Worm (Caenorhabditis elegans) whole organism, L3 larva: ENCODE measurements around the gene K06H7.8.

Experiments
- aly-2 ChIP-seq: fragments of 150-350 bp; optimal IDR thresholded peaks from 2 replicates; lab custom pipeline; 2014; ENCODE audit warnings: missing biosample characterization, missing genetic modification characterization
- ama-1 ChIP-seq: fragments of 150-350 bp; optimal IDR thresholded peaks from 2 replicates; lab custom pipeline; 2018
- ceh-16 ChIP-seq: sonication (generic microtip); optimal IDR thresholded peaks from 2 replicates; lab custom pipeline; 2017; ENCODE audit warnings: missing biosample characterization, missing genetic modification characterization
- ceh-28 ChIP-seq: fragments of 150-350 bp; optimal IDR thresholded peaks from 2 replicates; lab custom pipeline; 2014; ENCODE audit warnings: missing biosample characterization, missing genetic modification reagents, missing genetic modification characterization
- ceh-9 ChIP-seq: sonication (generic microtip); optimal IDR thresholded peaks from 2 replicates; lab custom pipeline; 2018; ENCODE audit warnings: missing biosample characterization, missing genetic modification characterization
- elt-2 ChIP-seq: sonication (generic microtip); optimal IDR thresholded peaks from 2 replicates; lab custom pipeline; 2016; ENCODE audit warnings: missing genetic modification reagents, mild to moderate bottlenecking, missing genetic modification characterization, missing compliant biosample characterization
- fos-1 ChIP-seq: fragments of 150-350 bp; optimal IDR thresholded peaks from 2 replicates; lab custom pipeline; 2014; ENCODE audit warnings: missing biosample characterization, missing genetic modification characterization
- hmg-11 ChIP-seq: sonication (generic microtip); optimal IDR thresholded peaks from 2 replicates; lab custom pipeline; 2016; ENCODE audit warnings: missing genetic modification characterization, missing compliant biosample characterization
- jun-1 ChIP-seq: fragments of 150-350 bp; optimal IDR thresholded peaks from 2 replicates; lab custom pipeline; 2014; ENCODE audit warnings: missing biosample characterization, missing genetic modification reagents, missing genetic modification characterization
- lin-39 ChIP-seq: fragments of 150-350 bp; optimal IDR thresholded peaks from 2 replicates; lab custom pipeline; 2018; ENCODE audit warnings: missing biosample characterization, missing genetic modification reagents, missing genetic modification characterization
- lsy-12 ChIP-seq: sonication (generic microtip); optimal IDR thresholded peaks from 2 replicates; lab custom pipeline; 2016; ENCODE audit warnings: mild to moderate bottlenecking, missing genetic modification characterization, missing compliant biosample characterization
- nfya-1 ChIP-seq: sonication (generic microtip); optimal IDR thresholded peaks from 2 replicates; lab custom pipeline; 2017; ENCODE audit warnings: missing genetic modification characterization, mild to moderate bottlenecking, missing compliant biosample characterization, antibody characterized with exemption, moderate library complexity; ENCODE audit not compliant: insufficient read depth
- nhr-11 ChIP-seq: fragments of 150-350 bp; optimal IDR thresholded peaks from 2 replicates; lab custom pipeline; 2014; ENCODE audit warnings: missing biosample characterization, missing genetic modification characterization
- nhr-12 ChIP-seq: fragments of 150-350 bp; optimal IDR thresholded peaks from 2 replicates; lab custom pipeline; 2014; ENCODE audit warnings: missing biosample characterization, missing genetic modification characterization
- nhr-23 ChIP-seq: fragments of 150-350 bp; optimal IDR thresholded peaks from 2 replicates; lab custom pipeline; 2014; ENCODE audit warnings: missing biosample characterization, missing genetic modification reagents, missing genetic modification characterization
- nhr-237 ChIP-seq: fragments of 150-350 bp; optimal IDR thresholded peaks from 2 replicates; lab custom pipeline; 2014; ENCODE audit warnings: missing biosample characterization, missing genetic modification characterization
- nhr-25 ChIP-seq: sonication (generic microtip); optimal IDR thresholded peaks from 2 replicates; lab custom pipeline; 2017; ENCODE audit warnings: missing biosample characterization, missing genetic modification characterization
- nhr-76 ChIP-seq: fragments of 150-350 bp; sonication (generic microtip); optimal IDR thresholded peaks from 5 replicates; lab custom pipeline; 2014; ENCODE audit warnings: missing biosample characterization, missing genetic modification characterization
- pqm-1 ChIP-seq: fragments of 150-350 bp; optimal IDR thresholded peaks from 2 replicates; lab custom pipeline; 2017; ENCODE audit warnings: missing biosample characterization, missing genetic modification characterization, inconsistent platforms
- sea-2 ChIP-seq: fragments of 150-350 bp; sonication (generic microtip); optimal IDR thresholded peaks from 4 replicates; lab custom pipeline; 2014; ENCODE audit warnings: missing biosample characterization, missing genetic modification reagents, missing genetic modification characterization
- skn-1 ChIP-seq: fragments of 150-350 bp; optimal IDR thresholded peaks from 2 replicates; lab custom pipeline; 2014; ENCODE audit warnings: missing biosample characterization, missing genetic modification characterization
- tbx-2 ChIP-seq: sonication (generic microtip); optimal IDR thresholded peaks from 2 replicates; lab custom pipeline; 2016; ENCODE audit warnings: mild to moderate bottlenecking, missing genetic modification characterization, missing compliant biosample characterization
- unc-39 ChIP-seq: sonication (generic microtip); optimal IDR thresholded peaks from 4 replicates; lab custom pipeline; 2017; ENCODE audit warnings: missing biosample characterization, missing genetic modification characterization
- ztf-11 ChIP-seq: fragments of 150-350 bp; optimal IDR thresholded peaks from 2 replicates; lab custom pipeline; 2014; ENCODE audit warnings: missing biosample characterization, missing genetic modification characterization
- ztf-4 ChIP-seq: fragments of 150-350 bp; optimal IDR thresholded peaks from 2 replicates; lab custom pipeline; 2014; ENCODE audit warnings: missing biosample characterization, missing genetic modification characterization

K06H7.8 gene

DNA sequence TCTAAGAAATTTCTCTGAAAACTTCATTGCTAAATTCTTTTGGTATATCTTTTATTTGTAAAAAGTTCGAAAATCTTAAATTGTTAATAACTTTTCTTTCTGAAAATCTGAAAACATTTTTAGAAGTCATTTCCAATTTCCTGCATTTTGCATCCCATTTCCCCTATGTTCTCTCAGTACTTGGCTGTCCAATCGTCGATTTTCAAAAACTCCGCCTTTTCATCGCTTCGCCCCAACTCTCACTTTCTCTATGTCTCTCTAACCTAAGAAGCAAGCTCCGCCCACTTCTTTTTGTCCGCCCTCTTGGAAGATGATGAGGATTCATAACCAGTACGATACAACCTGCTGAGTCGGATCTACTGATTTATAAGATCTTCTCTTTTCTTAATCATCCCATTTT lies 32.9 kb downstream of the K06H7.8 start:
- TF ChIP-seq nfya-1 = peak; percentile 94
- no peak for TF ChIP-seq nhr-23 (tag; lab: Kevin White, UChicago)

DNA sequence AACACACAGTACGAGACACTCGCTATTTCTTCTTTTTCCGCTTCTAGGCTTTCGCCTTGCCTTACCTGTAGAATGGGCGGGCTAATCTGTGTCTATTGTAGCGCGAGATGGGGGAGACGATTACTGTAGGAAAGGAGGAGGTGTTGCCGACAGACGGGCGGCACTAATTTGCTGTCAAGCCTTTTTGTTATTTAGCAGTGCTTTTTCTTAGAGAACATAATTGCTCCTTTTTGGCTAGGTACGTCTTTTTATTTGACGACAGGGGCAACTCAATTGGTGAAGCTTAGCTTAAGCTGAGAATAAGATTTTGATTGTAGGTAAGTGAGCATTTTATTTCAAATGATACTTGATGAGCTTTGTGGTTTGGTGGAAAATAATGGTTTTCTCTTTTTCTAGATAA lies 34.4 kb downstream of the K06H7.8 start:
- TF ChIP-seq ceh-16 (tag; lab: Kevin White, UChicago) (no peak), ztf-4 (no peak)

DNA sequence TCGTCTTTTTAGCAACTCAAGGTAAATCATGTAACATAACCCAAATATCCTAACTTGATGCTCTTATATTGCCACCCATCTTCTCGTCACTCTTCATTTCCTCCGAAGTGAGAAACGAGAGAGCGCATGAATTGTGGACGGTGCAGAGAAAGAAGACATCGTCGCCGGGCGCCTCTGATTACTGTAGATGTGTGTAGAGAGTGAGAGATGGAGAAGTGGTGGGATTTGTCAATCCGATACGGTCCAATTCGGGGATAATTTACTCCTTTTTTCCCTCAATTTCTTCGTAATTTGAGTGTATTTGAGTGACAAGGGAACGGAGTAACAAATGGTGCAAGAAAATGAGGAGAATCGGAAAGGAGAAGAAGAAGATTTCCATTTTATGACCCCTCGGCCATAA lies 36.9 kb downstream of the K06H7.8 start:
- TF ChIP-seq unc-39 (tag; lab: Kevin White, UChicago) (no peak), ceh-28 (tag; lab: Kevin White, UChicago) (no peak), nhr-12 (tag; lab: Kevin White, UChicago) (no peak)

DNA sequence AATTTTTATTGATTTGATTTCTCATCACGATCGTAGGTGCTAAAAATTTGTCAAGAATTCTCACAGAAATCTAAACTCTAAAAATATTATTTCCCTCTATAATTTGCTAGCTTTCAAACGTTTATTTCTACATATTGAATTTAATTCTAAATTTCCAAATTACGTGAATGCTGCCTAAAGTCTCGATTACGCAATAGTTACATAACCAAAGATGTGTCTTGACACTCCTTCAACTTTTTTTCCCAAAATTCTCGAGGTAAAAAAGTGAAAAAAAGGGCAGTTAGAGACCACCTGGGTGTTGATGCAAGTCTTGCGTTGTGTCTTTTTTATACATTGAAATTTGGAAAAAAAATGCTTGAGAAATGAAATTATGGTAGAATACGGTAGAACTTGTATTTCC lies 46.2 kb downstream of the K06H7.8 start:
- TF ChIP-seq aly-2 (tag; lab: Kevin White, UChicago) (no peak), tbx-2 (no peak), jun-1 (tag; lab: Kevin White, UChicago) (no peak), sea-2 (GFP tag; lab: Kevin White, UChicago) (no peak)

DNA sequence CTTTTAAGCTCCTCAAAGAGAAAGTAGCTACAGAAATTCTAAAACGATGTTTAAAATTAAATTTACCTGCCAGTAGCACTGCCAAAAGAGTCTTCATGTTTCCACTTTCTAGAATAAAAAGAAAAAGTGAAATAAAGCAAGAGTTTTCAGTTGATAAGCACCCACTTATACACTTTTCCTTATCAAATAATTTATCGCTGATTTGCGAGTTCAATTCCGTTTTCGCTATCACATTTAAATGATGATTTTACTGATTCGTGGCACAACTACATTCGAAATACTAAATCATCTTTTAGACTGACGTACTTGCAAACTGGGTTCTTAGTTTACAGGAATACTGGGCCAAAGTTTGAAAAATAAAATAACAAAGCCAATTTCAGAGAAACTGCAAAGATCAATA lies 47.1 kb downstream of the K06H7.8 start, which contains the start of gene K12H4.7:
TSS of gene K12H4.7 (minus strand) at position 138 of the 400 bp plus-strand sequence.
- TF ChIP-seq pqm-1 (tag; lab: Kevin White, UChicago) (peak; percentile 62), elt-2 (peak; percentile 91), ztf-11 (tag; lab: Kevin White, UChicago) (no peak), skn-1 (tag; lab: Kevin White, UChicago) (peak; percentile 67)

DNA sequence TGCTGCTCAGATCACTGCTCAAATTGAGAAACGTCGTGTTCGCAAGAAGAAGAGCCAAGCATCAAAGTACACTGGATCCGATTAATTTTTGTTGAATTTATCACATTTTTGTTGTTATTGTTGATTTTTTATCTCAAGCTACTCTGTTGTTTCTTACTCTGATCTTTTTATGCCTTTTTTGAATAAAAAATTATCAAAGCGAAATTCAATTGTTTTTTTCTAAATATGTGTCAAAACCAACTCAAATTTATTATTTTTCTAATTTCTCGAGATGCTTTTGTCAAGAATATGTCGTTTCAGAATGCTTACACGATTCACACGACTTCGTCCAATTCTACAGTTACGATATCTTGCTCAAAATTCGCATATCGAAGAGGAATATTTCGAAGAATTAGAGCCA lies 50.6 kb downstream of the K06H7.8 start, which contains the start of gene K12H4.2:
TSS of gene K12H4.2 (plus strand) at position 301 of the 400 bp plus-strand sequence.
- TF ChIP-seq ztf-4 (no peak), nhr-76 (tag; lab: Kevin White, UChicago) (no peak), skn-1 (tag; lab: Kevin White, UChicago) (no peak), lin-39 (no peak), pqm-1 (tag; lab: Kevin White, UChicago) (no peak), nhr-25 (tag; lab: Kevin White, UChicago) (no peak), ceh-9 (tag; lab: Kevin White, UChicago) (no peak), ztf-11 (tag; lab: Kevin White, UChicago) (no peak), tbx-2 (no peak), hmg-11 (tag; lab: Kevin White, UChicago) (no peak), fos-1 (no peak), nhr-237 (tag; lab: Kevin White, UChicago) (no peak), unc-39 (tag; lab: Kevin White, UChicago) (no peak), nhr-11 (tag; lab: Kevin White, UChicago) (no peak), ama-1 (lab: Kevin White, UChicago) (no peak), lsy-12 (no peak), nfya-1 (no peak), ceh-16 (tag; lab: Kevin White, UChicago) (no peak)
- TF ChIP-seq, all 47 proteins: peak for 0
